Fruit fly (Drosophila melanogaster): ENCODE data around the gene Rb97D.

The Rb97D gene

DNA sequence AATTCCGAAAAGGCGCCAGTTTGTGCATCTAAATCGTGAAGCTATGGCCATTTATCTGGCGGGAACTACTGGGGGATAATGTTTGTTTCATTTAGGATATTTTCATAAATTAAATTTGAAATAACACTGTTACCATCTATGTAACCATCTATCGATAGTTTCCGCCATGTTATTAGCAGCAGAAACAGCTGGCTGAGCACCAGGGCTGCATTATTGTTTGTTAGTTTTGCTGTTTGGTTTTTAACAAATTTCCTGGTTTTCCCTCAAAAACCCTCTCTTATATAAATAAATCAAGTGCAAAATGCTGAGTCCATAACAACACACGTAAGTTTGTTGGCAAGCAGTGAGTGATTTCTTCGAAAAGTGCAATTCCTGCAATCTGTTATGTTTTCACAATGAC lies 890 bp upstream of the Rb97D start, which contains the start of gene CG5500:
Gene CG5500, plus strand, starts transcription at position 199 of the 400 bp plus-strand sequence.
- no peak for TF ChIP-seq CG11504 (tag; optimal IDR thresholded peaks at IDR 0.05)
- TF ChIP-seq sc (optimal IDR thresholded peaks at IDR 0.05), result no peak
- TF ChIP-seq sc (GFP tag; optimal IDR thresholded peaks at IDR 0.05), result no peak
- TF ChIP-seq bab2 (GFP tag; optimal IDR thresholded peaks at IDR 0.05), result no peak
- no peak for TF ChIP-seq CG9437 (GFP tag; optimal IDR thresholded peaks at IDR 0.05)
- TF ChIP-seq ind (GFP tag; optimal IDR thresholded peaks at IDR 0.05), result no peak
- no peak for TF ChIP-seq Taf1 (GFP tag; IDR thresholded peaks at IDR 0.05)
- TF ChIP-seq CG4820 (GFP tag; optimal IDR thresholded peaks at IDR 0.05), result no peak
- TF ChIP-seq corto (GFP tag; optimal IDR thresholded peaks at IDR 0.05), result no peak
- peak; percentile 11 for TF ChIP-seq CG10267 (tag; optimal IDR thresholded peaks at IDR 0.05)
- no peak for TF ChIP-seq CG33557 (GFP tag; optimal IDR thresholded peaks at IDR 0.05)
- TF ChIP-seq CG15601 (tag; optimal IDR thresholded peaks at IDR 0.05), result no peak
- TF ChIP-seq inv (GFP tag; IDR thresholded peaks at IDR 0.05; ENCODE audit: partially characterized antibody), result no peak; the same call in 1 of the 2 replicates
- no peak for TF ChIP-seq B-H2 (GFP tag; optimal IDR thresholded peaks at IDR 0.05)
- peak in 1 of 2 experiments; percentile 78 for TF ChIP-seq Pdp1 (GFP tag; optimal IDR thresholded peaks at IDR 0.05)
- TF ChIP-seq CG17829 (tag; optimal IDR thresholded peaks at IDR 0.05), result peak; percentile 6
- peak; percentile 29 for TF ChIP-seq CG2678 (tag; optimal IDR thresholded peaks at IDR 0.05)
- TF ChIP-seq zen2 (GFP tag; IDR thresholded peaks at IDR 0.05; ENCODE audit: partially characterized antibody), result peak; percentile 43; the same call in 1 of the 3 replicates
- TF ChIP-seq CG8924 (tag; optimal IDR thresholded peaks at IDR 0.05), result peak; percentile 41
- TF ChIP-seq CG4424 (GFP tag; optimal IDR thresholded peaks at IDR 0.05), result no peak
- TF ChIP-seq CG16863 (GFP tag; optimal IDR thresholded peaks at IDR 0.05), result no peak
- TF ChIP-seq org-1 (GFP tag; optimal IDR thresholded peaks at IDR 0.05), result no peak
- no peak for TF ChIP-seq abd-A (tag; optimal IDR thresholded peaks at IDR 0.05)
- TF ChIP-seq lola (GFP tag; optimal IDR thresholded peaks at IDR 0.05), result no peak
- no peak for TF ChIP-seq CG16813 (GFP tag; IDR thresholded peaks at IDR 0.05; ENCODE audit: partially characterized antibody)
- TF ChIP-seq nmo (GFP tag; optimal IDR thresholded peaks at IDR 0.05), result no peak
- no peak for TF ChIP-seq chm (GFP tag; IDR thresholded peaks at IDR 0.05)
- TF ChIP-seq Fer3 (tag; optimal IDR thresholded peaks at IDR 0.05), result no peak
- no peak for TF ChIP-seq dmrt99B (tag; optimal IDR thresholded peaks at IDR 0.05)
- no peak for TF ChIP-seq ase (GFP tag; IDR thresholded peaks at IDR 0.05)
- no peak for TF ChIP-seq CG8388 (GFP tag; optimal IDR thresholded peaks at IDR 0.05)
- TF ChIP-seq Doc3 (GFP tag; IDR thresholded peaks at IDR 0.05; ENCODE audit: partially characterized antibody), result peak; percentile 63
- TF ChIP-seq CG34376 (GFP tag; optimal IDR thresholded peaks at IDR 0.05), result peak; percentile 6
- TF ChIP-seq CG43689 (GFP tag; IDR thresholded peaks at IDR 0.05), result no peak
- no peak for TF ChIP-seq fu2 (GFP tag; optimal IDR thresholded peaks at IDR 0.05)
- TF ChIP-seq trh (GFP tag; optimal IDR thresholded peaks at IDR 0.05), result no peak
- no peak for TF ChIP-seq gt (GFP tag; IDR thresholded peaks at IDR 0.05)
- TF ChIP-seq tx (GFP tag; optimal IDR thresholded peaks at IDR 0.05), result no peak
- no peak for TF ChIP-seq gfzf (GFP tag; optimal IDR thresholded peaks at IDR 0.05)
- no peak for TF ChIP-seq Fer1 (GFP tag; optimal IDR thresholded peaks at IDR 0.05)
- TF ChIP-seq exex (tag; optimal IDR thresholded peaks at IDR 0.05), result peak; percentile 22
- no peak for TF ChIP-seq Hr78 (GFP tag; optimal IDR thresholded peaks at IDR 0.05)
- TF ChIP-seq CG3281 (GFP tag; optimal IDR thresholded peaks at IDR 0.05), result peak; percentile 42
- peak; percentile 63 for TF ChIP-seq E2f2 (GFP tag; IDR thresholded peaks at IDR 0.05)
- TF ChIP-seq CG3838 (GFP tag; optimal IDR thresholded peaks at IDR 0.05), result peak; percentile 12
- no peak for TF ChIP-seq HmgZ (tag; optimal IDR thresholded peaks at IDR 0.05)
- no peak for TF ChIP-seq CG8478 (optimal IDR thresholded peaks at IDR 0.05)
- no peak for TF ChIP-seq hkb (optimal IDR thresholded peaks at IDR 0.05)
- no peak for TF ChIP-seq hkb (GFP tag; IDR thresholded peaks at IDR 0.05)
- TF ChIP-seq Dp (GFP tag; optimal IDR thresholded peaks at IDR 0.05), result peak; percentile 64
- peak; percentile 2 for TF ChIP-seq CG2712 (tag; optimal IDR thresholded peaks at IDR 0.05)
